Worm (Caenorhabditis elegans) whole organism, L3 larva: ENCODE data around the gene T27A8.7.

Source experiments
- nfya-1 ChIP-seq: sonication (generic microtip); optimal IDR thresholded peaks from 2 replicates; lab custom pipeline; 2017; ENCODE audit warnings: missing genetic modification characterization, mild to moderate bottlenecking, missing compliant biosample characterization, antibody characterized with exemption, moderate library complexity; ENCODE audit not compliant: insufficient read depth
- nhr-12 ChIP-seq: fragments of 150-350 bp; optimal IDR thresholded peaks from 2 replicates; lab custom pipeline; 2014; ENCODE audit warnings: missing biosample characterization, missing genetic modification characterization
- nhr-25 ChIP-seq: sonication (generic microtip); optimal IDR thresholded peaks from 2 replicates; lab custom pipeline; 2017; ENCODE audit warnings: missing biosample characterization, missing genetic modification characterization
- nhr-28 ChIP-seq: fragments of 150-350 bp; optimal IDR thresholded peaks from 2 replicates; lab custom pipeline; 2014; ENCODE audit warnings: missing biosample characterization, missing genetic modification characterization
- pha-4 ChIP-seq: fragments of 150-350 bp; optimal IDR thresholded peaks from 2 replicates; lab custom pipeline; 2014; ENCODE audit warnings: missing biosample characterization, missing genetic modification reagents, missing genetic modification characterization
- unc-39 ChIP-seq: sonication (generic microtip); optimal IDR thresholded peaks from 4 replicates; lab custom pipeline; 2017; ENCODE audit warnings: missing biosample characterization, missing genetic modification characterization
- unc-62 ChIP-seq: fragments of 150-350 bp; sonication (generic microtip); optimal IDR thresholded peaks from 4 replicates; lab custom pipeline; 2014; ENCODE audit warnings: missing biosample characterization, missing genetic modification reagents, missing genetic modification characterization

- TF ChIP-seq pha-4 (tag; lab: Kevin White, UChicago) (no peak), nfya-1 (tag; lab: Kevin White, UChicago) (no peak), nhr-12 (tag; lab: Kevin White, UChicago) (no peak), nhr-25 (no peak), nhr-28 (tag; lab: Kevin White, UChicago) (no peak), unc-39 (tag; lab: Kevin White, UChicago) (no peak), unc-62 (GFP tag; lab: Kevin White, UChicago) (no peak)
These were observed 39.0 kb downstream of the T27A8.7 start, which contains the start of gene C30F2.5 for ce11 chrX:16094370-16094769.
